Fruit fly (Drosophila melanogaster): ENCODE data around the gene Tsp.

The Tsp gene

dm6 chr2L:6647103-6647711, 61.7 kb downstream of the Tsp start:
- no peak for TF ChIP-seq jim (GFP tag; optimal IDR thresholded peaks at IDR 0.05)
- TF ChIP-seq HLH106 (tag; optimal IDR thresholded peaks at IDR 0.05), result peak; percentile 81
- no peak for TF ChIP-seq Hr78 (GFP tag; optimal IDR thresholded peaks at IDR 0.05)
- TF ChIP-seq dmrt93B (GFP tag; optimal IDR thresholded peaks at IDR 0.05), result peak; percentile 64
- peak; percentile 95 for TF ChIP-seq sv (GFP tag; optimal IDR thresholded peaks at IDR 0.05)
- TF ChIP-seq h (GFP tag; optimal IDR thresholded peaks at IDR 0.05), result peak; percentile 93
- TF ChIP-seq woc (GFP tag; optimal IDR thresholded peaks at IDR 0.05), result peak; percentile 76
- no peak for TF ChIP-seq usp (GFP tag; optimal IDR thresholded peaks at IDR 0.05)
- TF ChIP-seq CrebA (GFP tag; optimal IDR thresholded peaks at IDR 0.05; ENCODE audit: borderline replicate concordance), result no peak
- TF ChIP-seq Vsx2 (GFP tag; optimal IDR thresholded peaks at IDR 0.05; ENCODE audit: partially characterized antibody), result no peak
- no peak for TF ChIP-seq Rel (GFP tag; optimal IDR thresholded peaks at IDR 0.05)
- peak; percentile 97 for TF ChIP-seq Rel (tag; optimal IDR thresholded peaks at IDR 0.05)
- peak; percentile 42 to 93 for TF ChIP-seq foxo (GFP tag; optimal IDR thresholded peaks at IDR 0.05)
- TF ChIP-seq Abd-B (GFP tag; optimal IDR thresholded peaks at IDR 0.05), result no peak
- no peak for TF ChIP-seq N (GFP tag; optimal IDR thresholded peaks at IDR 0.05)
- peak; percentile 88 for TF ChIP-seq Hnf4 (GFP tag; optimal IDR thresholded peaks at IDR 0.05)
- peak; percentile 40 for TF ChIP-seq CG9705 (GFP tag; optimal IDR thresholded peaks at IDR 0.05)
- peak; percentile 91 for TF ChIP-seq br (GFP tag; optimal IDR thresholded peaks at IDR 0.05)
- peak; percentile 93 for TF ChIP-seq fru (GFP tag; optimal IDR thresholded peaks at IDR 0.05)
- TF ChIP-seq Sp1 (GFP tag; optimal IDR thresholded peaks at IDR 0.05), result peak; percentile 85
- TF ChIP-seq Jra (GFP tag; optimal IDR thresholded peaks at IDR 0.05), result peak; percentile 48
- TF ChIP-seq brk (GFP tag; optimal IDR thresholded peaks at IDR 0.05), result peak; percentile 56
- peak in 1 of 2 experiments; percentile 4 for TF ChIP-seq dl (GFP tag; optimal IDR thresholded peaks at IDR 0.05; ENCODE audit: insufficient read depth in 1 of 2, partially characterized antibody in 2 of 2)
- no peak for TF ChIP-seq Hr83 (GFP tag; optimal IDR thresholded peaks at IDR 0.05; ENCODE audit: poor library complexity, severe bottlenecking)
- peak; percentile 85 for TF ChIP-seq CG32264 (GFP tag; optimal IDR thresholded peaks at IDR 0.05)
- peak; percentile 90 for TF ChIP-seq ey (GFP tag; optimal IDR thresholded peaks at IDR 0.05)
- no peak for TF ChIP-seq tai (GFP tag; optimal IDR thresholded peaks at IDR 0.05)
- TF ChIP-seq Dif (GFP tag; optimal IDR thresholded peaks at IDR 0.05; ENCODE audit: partially characterized antibody), result no peak
- TF ChIP-seq OdsH (GFP tag; optimal IDR thresholded peaks at IDR 0.05), result peak; percentile 88
- no peak for TF ChIP-seq Mio (GFP tag; optimal IDR thresholded peaks at IDR 0.05)
- TF ChIP-seq lola (GFP tag; optimal IDR thresholded peaks at IDR 0.05), result no peak
- TF ChIP-seq Myc (optimal IDR thresholded peaks at IDR 0.05), result no peak
- peak; percentile 28 for TF ChIP-seq GATAd (GFP tag; optimal IDR thresholded peaks at IDR 0.05)
- peak; percentile 93 for TF ChIP-seq rgr (GFP tag; optimal IDR thresholded peaks at IDR 0.05)
- peak; percentile 68 for TF ChIP-seq sage (GFP tag; optimal IDR thresholded peaks at IDR 0.05)
- TF ChIP-seq psq (GFP tag; optimal IDR thresholded peaks at IDR 0.05), result peak; percentile 94
- peak; percentile 62 for TF ChIP-seq dsf (GFP tag; optimal IDR thresholded peaks at IDR 0.05; ENCODE audit: borderline replicate concordance)

- TF ChIP-seq Sp1 (GFP tag; optimal IDR thresholded peaks at IDR 0.05) (peak; percentile 4), Jra (GFP tag; optimal IDR thresholded peaks at IDR 0.05) (no peak), HLH106 (tag; optimal IDR thresholded peaks at IDR 0.05) (no peak), woc (GFP tag; optimal IDR thresholded peaks at IDR 0.05) (no peak), dl (GFP tag; optimal IDR thresholded peaks at IDR 0.05; ENCODE audit: insufficient read depth in 1 of 2, partially characterized antibody in 2 of 2) (no peak), dsf (GFP tag; optimal IDR thresholded peaks at IDR 0.05; ENCODE audit: borderline replicate concordance) (no peak), lola (GFP tag; optimal IDR thresholded peaks at IDR 0.05) (peak; percentile 13), brk (GFP tag; optimal IDR thresholded peaks at IDR 0.05) (peak; percentile 8), Rel (GFP tag; optimal IDR thresholded peaks at IDR 0.05) (peak; percentile 61), Rel (tag; optimal IDR thresholded peaks at IDR 0.05) (no peak), Mio (GFP tag; optimal IDR thresholded peaks at IDR 0.05) (no peak), Hr78 (GFP tag; optimal IDR thresholded peaks at IDR 0.05) (no peak), CG9705 (GFP tag; optimal IDR thresholded peaks at IDR 0.05) (no peak), Myc (optimal IDR thresholded peaks at IDR 0.05) (no peak), br (GFP tag; optimal IDR thresholded peaks at IDR 0.05) (no peak), sage (GFP tag; optimal IDR thresholded peaks at IDR 0.05) (peak; percentile 51), N (GFP tag; optimal IDR thresholded peaks at IDR 0.05) (no peak), GATAd (GFP tag; optimal IDR thresholded peaks at IDR 0.05) (no peak), Hnf4 (GFP tag; optimal IDR thresholded peaks at IDR 0.05) (no peak), Vsx2 (GFP tag; optimal IDR thresholded peaks at IDR 0.05; ENCODE audit: partially characterized antibody) (peak; percentile 7), psq (GFP tag; optimal IDR thresholded peaks at IDR 0.05) (peak; percentile 97), dmrt93B (GFP tag; optimal IDR thresholded peaks at IDR 0.05) (no peak), Abd-B (GFP tag; optimal IDR thresholded peaks at IDR 0.05) (no peak), Dfd (GFP tag; optimal IDR thresholded peaks at IDR 0.05) (no peak), usp (GFP tag; optimal IDR thresholded peaks at IDR 0.05) (no peak), CrebA (GFP tag; optimal IDR thresholded peaks at IDR 0.05; ENCODE audit: borderline replicate concordance) (no peak), foxo (GFP tag; optimal IDR thresholded peaks at IDR 0.05) (peak in 1 of 2 experiments; percentile 67), OdsH (GFP tag; optimal IDR thresholded peaks at IDR 0.05) (no peak), fru (GFP tag; optimal IDR thresholded peaks at IDR 0.05) (no peak), rgr (GFP tag; optimal IDR thresholded peaks at IDR 0.05) (peak; percentile 4), jim (GFP tag; optimal IDR thresholded peaks at IDR 0.05) (no peak), sv (GFP tag; optimal IDR thresholded peaks at IDR 0.05) (no peak), pan (optimal IDR thresholded peaks at IDR 0.05) (no peak), h (GFP tag; optimal IDR thresholded peaks at IDR 0.05) (no peak), tai (GFP tag; optimal IDR thresholded peaks at IDR 0.05) (peak; percentile 35), Dif (GFP tag; optimal IDR thresholded peaks at IDR 0.05; ENCODE audit: partially characterized antibody) (no peak), CG32264 (GFP tag; optimal IDR thresholded peaks at IDR 0.05) (peak; percentile 11), ey (GFP tag; optimal IDR thresholded peaks at IDR 0.05) (no peak), Hr83 (GFP tag; optimal IDR thresholded peaks at IDR 0.05; ENCODE audit: poor library complexity, severe bottlenecking) (no peak)
These were observed 64.3 kb downstream of the Tsp start for dm6 chr2L:6644421-6645059.
